Worm (Caenorhabditis elegans) whole organism, late embryonic: Measurements from ENCODE around the gene R09F10.3.

Experiments
- ama-1 ChIP-seq: fragments of 150-350 bp; optimal IDR thresholded peaks from 2 replicates; lab custom pipeline; 2014
- ceh-34 ChIP-seq: sonication (generic microtip); optimal IDR thresholded peaks from 2 replicates; lab custom pipeline; 2016; ENCODE audit warnings: mild to moderate bottlenecking, missing genetic modification characterization, missing compliant biosample characterization
- elt-2 ChIP-seq: sonication (generic microtip); optimal IDR thresholded peaks from 2 replicates; lab custom pipeline; 2016; ENCODE audit warnings: missing genetic modification reagents, missing genetic modification characterization, missing compliant biosample characterization
- lin-11 ChIP-seq: fragments of 200-800 bp; sonication (Bioruptor generic); optimal IDR thresholded peaks from 2 replicates; lab custom pipeline; 2018; ENCODE audit warnings: mild to moderate bottlenecking, missing genetic modification characterization, missing compliant biosample characterization
- nfya-1 ChIP-seq: sonication (generic microtip); optimal IDR thresholded peaks from 2 replicates; lab custom pipeline; 2017; ENCODE audit warnings: missing genetic modification characterization, mild to moderate bottlenecking, missing compliant biosample characterization, antibody characterized with exemption, moderate library complexity
- pha-4 ChIP-seq: fragments of 150-350 bp; optimal IDR thresholded peaks from 2 replicates; lab custom pipeline; 2018; ENCODE audit warnings: missing biosample characterization, missing genetic modification reagents, missing genetic modification characterization

ce11 chrX:8302803-8303202 lies 8.4 kb downstream of the R09F10.3 start:
- no peak for TF ChIP-seq nfya-1
- no peak for TF ChIP-seq elt-2 (tag; lab: Kevin White, UChicago)
- no peak for TF ChIP-seq ceh-34 (tag; lab: Kevin White, UChicago)
- no peak for TF ChIP-seq pha-4 (tag; lab: Kevin White, UChicago)
- no peak for TF ChIP-seq lin-11 (tag; lab: Kevin White, UChicago)
- TF ChIP-seq ama-1 (lab: Kevin White, UChicago), result no peak
